Worm (Caenorhabditis elegans) whole organism, dauer: ENCODE data around the gene ZK1067.4.

Source experiments
- unc-62 ChIP-seq: sonication (generic microtip); optimal IDR thresholded peaks from 2 replicates; lab custom pipeline; 2017; ENCODE audit warnings: missing biosample characterization, missing genetic modification reagents, missing genetic modification characterization

ZK1067.4 gene

DNA sequence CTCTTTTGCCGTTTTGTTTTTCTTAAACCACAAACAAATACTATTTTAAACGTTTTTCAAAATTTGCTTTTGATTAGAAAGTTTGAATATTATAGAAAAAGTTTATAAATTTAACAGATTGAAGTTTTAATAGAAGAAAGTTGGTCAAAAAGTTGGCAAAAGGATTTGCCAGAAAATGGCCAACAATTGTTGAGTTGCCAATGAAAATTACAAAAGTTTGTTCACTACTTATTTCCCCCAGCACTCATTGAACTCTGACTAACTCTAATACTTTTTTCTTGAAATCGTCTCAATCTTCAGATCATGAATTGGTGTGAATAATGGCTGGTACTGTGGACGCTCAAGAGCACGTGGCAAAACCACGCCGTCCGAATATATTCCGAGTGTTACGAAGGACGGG, at the start of gene ZK1067.4:
ZK1067.4 (plus strand) TSS at position 301 of the 400 bp plus-strand sequence.
- no peak for TF ChIP-seq unc-62 (GFP tag; lab: Kevin White, UChicago)

DNA sequence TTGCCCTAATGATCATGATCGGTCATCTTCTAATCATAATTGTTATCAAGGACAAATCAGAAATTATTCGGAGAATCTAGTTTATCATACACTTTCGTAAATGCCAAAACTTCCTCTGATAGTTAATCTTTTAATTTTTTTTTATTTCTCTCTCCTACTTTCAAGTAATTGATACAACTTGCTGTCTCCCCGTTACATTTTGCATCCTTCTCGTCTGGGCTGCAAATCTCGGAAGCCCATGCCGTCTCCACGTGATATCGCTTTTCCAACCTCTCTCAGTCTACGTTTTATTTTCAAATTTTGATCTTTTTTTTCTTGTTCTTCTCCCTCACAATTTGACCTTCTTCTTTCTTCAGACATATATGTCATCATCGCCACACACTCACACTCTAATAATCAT, 49.2 kb upstream of the ZK1067.4 start, which contains the start of gene rhy-1:
rhy-1 (plus strand) TSS at position 357 of the 400 bp plus-strand sequence.
- no peak for TF ChIP-seq unc-62 (GFP tag; lab: Kevin White, UChicago)

DNA sequence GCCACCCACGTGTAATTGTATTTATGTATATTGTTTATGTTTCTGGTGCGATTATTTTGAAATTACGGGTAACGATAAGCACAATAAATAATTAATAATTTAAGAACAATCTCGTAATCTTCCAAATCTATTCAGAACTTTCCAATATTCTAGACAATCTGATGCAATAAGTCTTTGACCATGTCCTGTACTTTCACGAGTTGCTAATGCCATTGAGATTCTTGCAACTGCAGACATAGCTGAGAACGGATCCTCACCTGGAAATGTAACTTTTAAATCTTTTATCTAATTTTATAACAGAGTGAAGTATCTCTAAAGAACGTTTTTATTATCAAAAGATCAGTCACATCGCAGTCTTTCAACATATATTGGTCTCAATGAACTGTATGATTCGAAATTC, 46.8 kb upstream of the ZK1067.4 start:
- TF ChIP-seq unc-62 (GFP tag; lab: Kevin White, UChicago) = no peak

DNA sequence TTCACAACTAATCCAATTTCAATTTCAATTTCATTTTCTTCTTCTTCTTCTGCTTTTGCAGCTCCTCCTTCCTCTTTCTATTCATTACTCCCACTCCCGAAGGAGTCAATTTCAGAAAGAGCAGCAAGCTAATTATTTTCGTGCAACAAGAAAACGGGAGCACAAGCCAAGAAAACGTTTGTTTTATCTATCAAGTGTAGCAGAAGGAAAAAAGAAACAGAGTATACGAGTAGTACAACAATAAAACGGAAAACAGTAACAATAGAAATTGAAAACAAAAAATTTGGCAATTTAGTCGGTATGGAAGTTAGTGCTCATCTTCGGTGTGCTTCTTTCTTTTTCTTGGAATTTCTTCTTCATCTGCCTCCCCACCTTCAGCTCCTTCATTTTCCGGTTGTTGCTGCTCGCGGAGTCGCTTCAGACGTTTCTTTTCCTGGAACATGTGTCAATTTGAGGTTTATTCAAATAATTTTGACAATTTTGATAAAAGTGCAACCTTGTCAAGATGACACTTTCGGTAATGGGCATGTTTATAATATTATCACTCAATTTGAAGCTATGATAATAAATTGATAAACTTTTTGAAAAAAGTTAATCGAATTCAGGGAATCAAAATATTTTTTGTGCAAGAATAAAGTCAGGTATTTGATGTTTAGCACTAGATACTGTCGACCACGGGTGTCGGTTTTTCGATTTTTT, 44.3 kb upstream of the ZK1067.4 start, which contains the start of gene W07A12.8:
W07A12.8 (minus strand) TSS at position 51 of the 699 bp plus-strand sequence.
- TF ChIP-seq unc-62 (GFP tag; lab: Kevin White, UChicago) = no peak

DNA sequence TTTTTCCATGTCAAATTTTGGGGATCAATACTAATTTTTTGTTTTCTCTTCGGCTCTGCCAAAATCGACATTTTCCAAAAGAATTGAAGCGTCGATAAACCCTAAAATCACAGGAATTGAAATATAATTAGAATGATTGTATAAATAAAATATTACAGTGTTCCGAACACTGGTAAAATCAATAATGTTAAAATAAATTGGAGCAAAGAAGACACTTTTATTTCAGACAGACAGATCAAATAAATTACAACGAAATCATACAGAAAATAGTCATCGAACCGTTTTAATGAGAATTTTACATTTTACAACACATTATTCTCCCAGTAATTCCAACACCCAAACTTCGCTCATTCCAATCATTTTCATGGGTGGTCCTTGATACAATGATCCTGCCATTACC, 42.4 kb upstream of the ZK1067.4 start, which contains the start of gene T23G7.3:
T23G7.3 (minus strand) TSS at position 101 of the 400 bp plus-strand sequence.
- TF ChIP-seq unc-62 (GFP tag; lab: Kevin White, UChicago) = no peak

DNA sequence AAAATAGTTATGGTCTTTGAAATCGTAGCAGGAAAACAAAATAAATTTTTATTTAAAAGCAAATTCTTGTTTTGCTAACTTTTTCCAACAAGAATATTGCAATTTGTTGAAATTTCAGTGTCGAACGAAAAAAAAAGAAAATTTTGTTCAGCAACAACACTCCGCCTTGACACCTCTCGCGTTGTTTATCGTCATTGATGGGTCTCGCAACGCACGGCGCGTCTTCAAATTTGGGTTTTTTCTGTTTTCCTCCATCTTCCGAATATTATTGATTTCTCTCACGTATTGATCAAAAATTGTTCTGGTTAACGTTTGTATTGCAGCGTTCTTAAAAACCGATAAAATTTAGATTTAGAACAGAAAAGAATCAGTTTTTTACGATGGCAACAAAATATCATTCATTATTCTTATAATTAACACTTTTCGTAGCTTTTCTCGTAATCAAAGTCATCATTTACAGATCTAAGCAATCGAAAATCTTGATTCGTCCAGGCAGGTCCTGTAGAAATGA, 40.7 kb upstream of the ZK1067.4 start, which contains the start of gene dpl-1:
dpl-1 (plus strand) TSS at position 461 of the 511 bp plus-strand sequence.
- TF ChIP-seq unc-62 (GFP tag; lab: Kevin White, UChicago) = no peak

DNA sequence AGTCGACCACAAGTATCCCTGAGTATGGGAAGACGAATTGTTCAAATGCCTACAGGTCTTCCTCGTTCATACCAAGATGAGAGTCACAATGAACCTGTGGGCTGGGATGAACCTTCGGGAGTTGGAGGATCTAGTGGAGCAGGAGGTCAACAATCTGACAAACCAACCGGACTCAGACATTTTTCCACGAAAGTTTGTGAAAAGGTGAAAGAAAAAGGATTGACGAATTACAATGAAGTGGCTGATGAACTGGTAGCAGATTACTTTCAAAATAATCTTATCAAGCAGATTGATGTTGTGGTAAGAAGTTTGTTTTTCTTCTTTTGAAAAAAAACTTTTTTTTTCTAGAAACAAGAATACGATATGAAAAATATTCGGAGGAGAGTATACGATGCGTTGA, 40.1 kb upstream of the ZK1067.4 start:
- no peak for TF ChIP-seq unc-62 (GFP tag; lab: Kevin White, UChicago)

DNA sequence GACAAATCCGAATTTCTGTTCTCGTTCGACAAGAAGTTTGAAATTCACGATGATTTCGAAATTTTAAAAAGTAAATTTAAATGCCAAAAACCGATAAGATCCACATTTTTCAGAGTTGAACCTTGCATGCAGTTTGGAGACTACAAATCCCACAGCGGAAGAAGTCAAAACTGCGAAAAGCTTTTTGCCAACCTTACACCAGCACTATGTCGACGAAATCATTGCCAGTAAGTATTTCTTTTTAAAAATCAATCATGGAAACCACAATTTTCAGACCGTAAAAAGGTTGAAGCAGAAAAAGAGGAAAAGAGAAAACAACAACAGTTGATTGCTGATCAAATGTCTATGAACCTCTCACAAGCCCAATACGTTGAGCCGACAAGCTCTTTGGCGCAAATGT, 39.3 kb upstream of the ZK1067.4 start:
- no peak for TF ChIP-seq unc-62 (GFP tag; lab: Kevin White, UChicago)

DNA sequence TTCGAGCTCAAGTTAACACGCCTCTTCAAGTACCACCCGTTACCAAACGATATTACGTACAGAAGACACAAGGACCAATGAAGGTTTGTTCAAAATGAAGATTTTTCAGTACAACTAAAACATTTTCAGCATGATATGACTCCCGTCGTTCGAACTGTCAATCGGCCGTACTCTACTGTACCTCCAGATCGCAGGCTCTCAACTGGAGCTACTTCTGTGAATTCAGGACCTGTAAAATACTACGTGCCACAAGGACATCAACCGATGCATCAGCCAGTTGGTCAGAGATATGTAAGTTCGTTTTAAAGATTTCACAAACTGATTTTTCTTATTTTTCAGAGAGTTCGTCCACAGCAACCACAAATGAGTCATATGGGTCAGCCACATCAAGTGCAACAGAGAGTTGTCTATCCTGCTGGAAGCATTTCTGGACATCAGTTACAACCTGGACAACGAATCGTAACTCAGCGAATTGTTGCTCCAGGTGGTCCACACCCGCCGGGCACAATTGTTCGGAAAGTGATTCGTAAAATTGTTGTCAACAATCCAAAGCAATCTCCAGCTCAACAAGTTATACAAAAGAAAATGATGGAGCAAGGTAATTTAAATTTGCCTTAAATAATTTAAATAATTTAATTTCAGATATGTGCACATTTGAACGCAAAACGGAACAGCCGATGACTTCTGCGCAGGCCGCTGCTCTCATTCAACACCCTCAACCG, 38.5 kb upstream of the ZK1067.4 start:
- no peak for TF ChIP-seq unc-62 (GFP tag; lab: Kevin White, UChicago)

DNA sequence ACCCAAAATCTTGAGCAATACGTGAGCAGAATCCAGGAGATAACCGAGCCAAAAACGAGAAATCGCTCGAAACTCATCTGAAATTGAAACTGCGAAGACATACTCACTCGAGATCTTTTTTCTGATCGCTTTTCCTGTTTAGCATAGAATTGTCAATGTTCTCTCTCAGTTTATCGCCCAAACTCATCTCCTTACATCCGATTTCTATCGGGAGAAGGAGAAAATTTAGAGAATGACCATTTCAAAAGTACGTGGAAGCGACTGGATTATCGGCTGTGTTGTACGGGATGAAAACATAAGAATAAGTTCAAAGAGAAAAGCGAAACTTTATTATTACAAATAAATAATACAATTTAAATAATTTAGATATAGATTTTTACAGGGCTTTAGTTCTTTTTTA, 37.3 kb upstream of the ZK1067.4 start, which contains the start of gene T23G7.2:
T23G7.2 (minus strand) TSS at position 101 of the 400 bp plus-strand sequence.
- no peak for TF ChIP-seq unc-62 (GFP tag; lab: Kevin White, UChicago)

DNA sequence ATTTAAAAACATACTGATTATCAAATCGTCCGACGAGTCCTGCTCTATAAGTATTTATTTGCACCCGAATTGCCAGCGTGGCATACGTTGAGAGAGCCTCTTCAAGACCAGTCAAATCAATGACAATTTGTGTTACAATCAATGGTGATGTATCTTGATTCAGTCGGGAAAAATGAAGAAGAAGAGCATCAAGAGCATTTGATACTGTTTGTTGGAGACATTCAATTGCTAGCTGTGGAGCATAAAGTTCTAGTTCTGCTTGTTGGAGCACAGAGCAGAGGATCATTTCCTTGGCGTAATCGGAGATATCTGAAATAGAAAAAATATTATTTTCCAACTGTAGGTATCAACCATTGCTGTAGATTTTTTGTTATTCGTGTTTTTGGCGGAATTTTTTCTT, 36.7 kb upstream of the ZK1067.4 start:
- no peak for TF ChIP-seq unc-62 (GFP tag; lab: Kevin White, UChicago)

DNA sequence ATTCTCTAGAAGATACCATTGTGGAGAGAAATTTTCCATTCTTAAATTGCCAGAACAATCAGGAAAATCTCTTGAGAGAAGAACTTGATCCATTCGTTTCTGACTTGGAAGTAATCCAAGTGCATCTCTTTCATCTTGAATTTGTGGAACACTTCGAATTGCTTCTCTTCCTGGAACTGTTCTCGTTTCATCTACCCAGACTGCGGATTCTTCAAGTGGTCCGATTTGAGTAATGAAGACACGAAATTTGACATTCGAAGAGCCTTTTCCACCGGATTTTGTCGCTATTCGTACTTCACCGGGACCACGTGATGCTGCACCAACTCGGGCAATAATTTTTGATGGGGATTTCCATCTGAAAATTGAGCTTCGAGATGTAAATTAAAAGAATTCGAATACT, 33.7 kb upstream of the ZK1067.4 start:
- TF ChIP-seq unc-62 (GFP tag; lab: Kevin White, UChicago) = no peak

DNA sequence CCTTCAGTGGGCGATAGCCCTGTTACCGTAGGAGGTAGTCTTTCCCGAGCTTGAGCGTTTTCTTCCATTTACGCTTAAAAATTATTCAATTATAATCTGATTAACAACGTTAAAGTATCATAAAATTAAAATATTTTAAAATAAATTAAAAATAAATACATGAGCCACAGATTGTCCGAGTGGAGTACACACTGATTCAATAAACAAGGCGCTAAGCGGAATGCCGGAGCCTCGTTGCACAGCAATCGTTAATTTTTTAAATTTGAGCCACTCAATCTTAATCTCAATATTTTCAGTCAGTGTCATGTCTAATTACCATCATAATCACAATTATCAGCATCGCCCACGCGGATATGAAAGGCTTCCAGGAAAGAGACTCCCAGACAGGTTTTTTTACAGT, 33.1 kb upstream of the ZK1067.4 start, which contains the start of the genes sec-5 and pir-1:
sec-5 (minus strand) TSS at position 73 of the 400 bp plus-strand sequence.
pir-1 (plus strand) TSS at position 221 of the 400 bp plus-strand sequence.
- TF ChIP-seq unc-62 (GFP tag; lab: Kevin White, UChicago) = no peak

DNA sequence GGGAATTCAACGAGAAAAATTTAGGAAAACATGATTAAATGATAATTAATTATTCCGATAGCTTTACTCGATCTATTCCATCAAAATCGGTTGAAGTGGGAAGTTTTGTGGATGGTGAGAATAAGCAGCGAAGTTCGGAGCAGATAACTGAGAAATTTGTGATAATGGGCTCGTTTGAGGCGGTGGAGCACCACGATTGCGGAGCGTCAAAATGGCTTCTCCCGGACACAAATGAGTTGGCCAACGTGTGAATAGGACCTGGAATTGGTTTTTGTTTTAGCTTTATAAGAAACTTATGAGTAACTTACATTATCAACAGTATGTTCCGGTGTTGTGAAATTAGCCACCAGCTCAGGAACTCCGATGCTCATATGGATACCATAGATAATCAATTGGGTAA, 31.4 kb upstream of the ZK1067.4 start:
- no peak for TF ChIP-seq unc-62 (GFP tag; lab: Kevin White, UChicago)

DNA sequence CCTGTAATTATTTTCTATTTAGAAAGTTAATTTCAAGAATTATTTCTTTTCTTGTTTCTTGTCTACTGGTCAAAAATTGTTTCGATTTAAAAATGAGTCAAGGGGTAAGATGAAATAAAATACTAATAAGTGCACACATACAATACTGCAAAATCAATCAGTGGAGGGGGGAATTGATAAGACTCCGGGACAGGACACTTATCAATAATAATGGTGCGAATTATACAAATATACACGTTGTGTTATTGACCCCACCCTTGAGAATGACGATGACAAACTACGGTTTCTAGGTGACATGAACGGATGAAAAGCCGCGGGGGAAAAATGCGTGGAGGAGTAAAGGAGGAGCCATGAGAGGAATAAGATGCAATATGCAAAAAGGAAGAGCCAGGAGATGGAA, 29.0 kb upstream of the ZK1067.4 start:
- no peak for TF ChIP-seq unc-62 (GFP tag; lab: Kevin White, UChicago)

DNA sequence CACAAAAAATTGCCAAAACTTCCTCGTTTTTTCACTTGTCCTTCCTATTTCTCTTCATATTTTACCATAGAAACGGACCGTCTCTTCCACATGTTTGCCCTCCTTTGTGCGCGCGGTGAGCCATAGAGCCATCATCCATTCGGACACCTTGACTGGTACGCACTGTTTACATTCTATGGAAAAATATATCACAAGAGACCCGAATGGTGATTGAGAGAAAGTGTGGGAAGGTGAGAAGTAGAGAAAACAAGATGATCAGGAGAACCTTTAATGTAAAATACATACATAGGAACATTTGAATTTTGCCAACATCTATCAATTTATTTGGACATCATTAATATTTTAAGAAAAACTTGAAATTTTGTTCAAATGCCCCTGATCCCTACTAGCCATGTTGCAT, 24.3 kb upstream of the ZK1067.4 start:
- TF ChIP-seq unc-62 (GFP tag; lab: Kevin White, UChicago) = no peak
